Worm (Caenorhabditis elegans) whole organism, late embryonic: Measurements from ENCODE around the gene crn-5.

Experiments used
- ceh-18 ChIP-seq: sonication (generic microtip); optimal IDR thresholded peaks from 2 replicates; lab custom pipeline; 2016; ENCODE audit warnings: missing genetic modification characterization, missing compliant biosample characterization
- fkh-10 ChIP-seq: fragments of 150-350 bp; optimal IDR thresholded peaks from 2 replicates; lab custom pipeline; 2014; ENCODE audit warnings: missing biosample characterization, missing genetic modification reagents, missing genetic modification characterization
- lin-11 ChIP-seq: fragments of 200-800 bp; sonication (Bioruptor generic); optimal IDR thresholded peaks from 2 replicates; lab custom pipeline; 2018; ENCODE audit warnings: mild to moderate bottlenecking, missing genetic modification characterization, missing compliant biosample characterization
- rnt-1 ChIP-seq: sonication (generic microtip); optimal IDR thresholded peaks from 2 replicates; lab custom pipeline; 2016; ENCODE audit warnings: missing genetic modification characterization, missing compliant biosample characterization

ce11 chrII:10612743-10613142, 20.2 kb downstream of the crn-5 start, which contains the start of gene C14A4.12:
- TF ChIP-seq lin-11 (no peak), rnt-1 (tag; lab: Kevin White, UChicago) (no peak), fkh-10 (GFP tag; lab: Kevin White, UChicago) (no peak), ceh-18 (tag; lab: Kevin White, UChicago) (no peak)
